Worm (Caenorhabditis elegans) whole organism, L4/young adult: ENCODE data around the gene pal-1.

Source experiments
- W03F9.2 ChIP-seq: fragments of 150-350 bp; optimal IDR thresholded peaks from 2 replicates; lab custom pipeline; 2014; ENCODE audit warnings: missing biosample characterization, missing genetic modification characterization
- dao-5 ChIP-seq: sonication (generic microtip); optimal IDR thresholded peaks from 2 replicates; lab custom pipeline; 2016; ENCODE audit warnings: missing genotype, missing genetic modification characterization, moderate library complexity, missing compliant biosample characterization
- him-1 ChIP-seq: sonication (generic microtip); optimal IDR thresholded peaks from 2 replicates; lab custom pipeline; 2016; ENCODE audit warnings: missing genotype, missing genetic modification reagents, missing genetic modification characterization, missing compliant biosample characterization

- TF ChIP-seq him-1, result no peak
- TF ChIP-seq W03F9.2 (tag; lab: Kevin White, UChicago), result no peak
- TF ChIP-seq dao-5 (tag; lab: Kevin White, UChicago), result no peak
Measured at ce11 chrIII:4802707-4803106, 6.7 kb downstream of the pal-1 start, which contains the start of gene metl-5.
